Worm (Caenorhabditis elegans): Measurements from ENCODE around the gene uaf-2.
"Not testable (repeated sequence)": the region's sequence is repeated elsewhere in the genome, so short reads cannot be mapped to it uniquely, and the experiment has no call there.

DNA sequence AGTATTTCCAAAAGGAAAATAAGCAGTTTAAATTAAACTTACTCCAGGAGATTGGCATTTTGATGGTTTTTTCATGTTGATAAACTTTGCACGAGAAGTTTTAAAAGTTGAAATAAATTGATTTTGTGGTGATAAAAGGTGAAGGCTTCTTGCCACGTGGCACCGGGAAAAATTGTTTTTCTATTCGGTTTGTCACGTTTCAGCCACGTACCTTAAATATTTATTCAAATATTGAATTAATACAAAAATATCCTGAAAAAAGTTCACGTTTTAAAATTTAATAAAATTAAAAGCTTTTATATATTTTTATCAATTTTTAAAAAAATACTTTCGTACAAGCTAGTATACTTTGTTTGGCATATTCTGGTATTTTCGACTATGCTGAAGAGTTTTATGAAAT lies 47.8 kb downstream of the uaf-2 start, which contains the start of gene Y116A8C.24:
- TF ChIP-seq ztf-29 (GFP tag; IDR thresholded peaks at IDR 0.05); cog-1 (tag; optimal IDR thresholded peaks at IDR 0.05): not testable (repeated sequence)

Data from whole organism, midembryonic.